Fruit fly (Drosophila melanogaster) whole organism, embryonic: ENCODE data around the gene inaF-B.

ENCODE experiments used
- CG2116 ChIP-seq: fragments of 200-800 bp; sonication (Bioruptor generic); optimal IDR thresholded peaks from 3 replicates; lab custom pipeline; 2018; ENCODE audit warnings: missing biosample characterization, mild to moderate bottlenecking, missing genetic modification characterization
- CG3065 ChIP-seq: fragments of 200-800 bp; sonication (Bioruptor generic); optimal IDR thresholded peaks from 2 replicates; lab custom pipeline; 2016; ENCODE audit warnings: missing biosample characterization, missing genetic modification characterization
- NfI ChIP-seq: fragments of 200-800 bp; sonication (Bioruptor generic); optimal IDR thresholded peaks from 3 replicates; lab custom pipeline; 2018; ENCODE audit warnings: missing biosample characterization, mild to moderate bottlenecking, missing genetic modification characterization, moderate library complexity

DNA sequence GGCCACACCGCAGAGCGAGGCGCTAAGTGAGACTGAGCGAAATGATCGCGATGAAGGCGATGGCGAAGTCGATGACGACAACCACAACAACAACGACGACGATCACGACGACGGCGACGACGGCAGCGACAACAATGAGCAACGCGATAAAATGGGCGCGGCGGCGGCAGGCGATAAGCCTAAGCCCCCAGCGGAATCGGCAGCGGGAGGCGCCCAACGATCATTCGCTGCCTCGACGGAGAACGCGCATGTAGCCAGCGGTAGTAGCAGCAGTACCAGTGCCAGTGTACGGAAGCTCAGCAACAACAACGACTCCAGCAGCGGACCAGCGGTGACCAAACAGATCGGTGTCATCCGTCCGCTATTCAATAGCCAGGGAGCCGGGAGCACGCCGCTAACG lies 49.1 kb downstream of the inaF-B start:
- TF ChIP-seq CG3065 (GFP tag; lab: Kevin White, UChicago) (no peak), CG2116 (GFP tag; lab: Kevin White, UChicago) (no peak), NfI (GFP tag; lab: Kevin White, UChicago) (no peak)
